Worm (Caenorhabditis elegans) whole organism, young adult: ENCODE measurements around the gene M116.5.

Experiments used
- B0035.1 ChIP-seq: sonication (generic microtip); optimal IDR thresholded peaks from 2 replicates; lab custom pipeline; 2016; ENCODE audit warnings: missing genetic modification characterization, mild to moderate bottlenecking, missing compliant biosample characterization, missing genotype, missing genetic modification reagents
- C06A6.2 ChIP-seq: fragments of 200-800 bp; sonication (Bioruptor generic); conservative IDR thresholded peaks from 2 replicates; pipeline ENCODE4 v1.3.6; 2022; ENCODE audit warnings: missing genetic modification characterization, missing compliant biosample characterization
- F10E7.11 ChIP-seq: sonication (generic microtip); optimal IDR thresholded peaks from 2 replicates; lab custom pipeline; 2017; ENCODE audit warnings: mild to moderate bottlenecking, missing genetic modification characterization, moderate library complexity, missing compliant biosample characterization
- F22D6.2 ChIP-seq: sonication (generic microtip); optimal IDR thresholded peaks from 2 replicates; lab custom pipeline; 2016; ENCODE audit warnings: mild to moderate bottlenecking, missing genetic modification characterization, missing compliant biosample characterization
- T07F8.4 ChIP-seq: sonication (generic microtip); optimal IDR thresholded peaks from 2 replicates; lab custom pipeline; 2016; ENCODE audit warnings: mild to moderate bottlenecking, missing genetic modification characterization, moderate library complexity, missing compliant biosample characterization
- Y67H2A.10 ChIP-seq: fragments of 200-800 bp; sonication (Bioruptor generic); conservative IDR thresholded peaks from 2 replicates; pipeline ENCODE4 v1.3.6; 2022; ENCODE audit warnings: missing genetic modification reagents, missing genetic modification characterization, missing compliant biosample characterization
- ZK185.1 ChIP-seq: sonication (generic microtip); optimal IDR thresholded peaks from 2 replicates; lab custom pipeline; 2016; ENCODE audit warnings: mild to moderate bottlenecking, missing genetic modification characterization, missing compliant biosample characterization; ENCODE audit not compliant: poor library complexity, severe bottlenecking
- ama-1 ChIP-seq, 3 experiments: fragments of 150-350 bp in 1 of 3; sonication (generic microtip) in 2 of 3; optimal IDR thresholded peaks; 2 replicates each; lab custom pipeline; 2014 to 2018; ENCODE audit warnings: missing biosample characterization in 2 of 3, missing genetic modification characterization in 2 of 3, missing genetic modification reagents in 2 of 3
- attf-3 ChIP-seq: fragments of 200-800 bp; sonication (Bioruptor generic); conservative IDR thresholded peaks from 2 replicates; pipeline ENCODE4 v1.3.6; 2022; ENCODE audit warnings: missing genetic modification reagents, missing genetic modification characterization, missing compliant biosample characterization
- attf-5 ChIP-seq: fragments of 200-800 bp; sonication (Bioruptor generic); optimal IDR thresholded peaks from 2 replicates; lab custom pipeline; 2018; ENCODE audit warnings: mild to moderate bottlenecking, missing genetic modification characterization, missing compliant biosample characterization
- bed-1 ChIP-seq: fragments of 200-800 bp; sonication (Bioruptor generic); IDR thresholded peaks from 2 replicates; pipeline ENCODE4 v1.3.6; 2022; ENCODE audit warnings: missing genetic modification reagents, missing genetic modification characterization, missing compliant biosample characterization
- bed-2 ChIP-seq: fragments of 200-800 bp; sonication (Bioruptor generic); IDR thresholded peaks from 2 replicates; pipeline ENCODE4 v1.3.6; 2022; ENCODE audit warnings: missing genetic modification reagents, missing genetic modification characterization, missing compliant biosample characterization
- ccch-3 ChIP-seq: fragments of 200-800 bp; sonication (Bioruptor generic); optimal IDR thresholded peaks from 2 replicates; lab custom pipeline; 2018; ENCODE audit warnings: mild to moderate bottlenecking, missing genetic modification characterization, missing compliant biosample characterization
- cebp-1 ChIP-seq, 2 experiments: fragments of 200-800 bp in 1 of 2; sonication (Bioruptor generic) in 1 of 2; sonication (generic microtip) in 1 of 2; IDR thresholded peaks in 1 of 2; optimal IDR thresholded peaks in 1 of 2; 2 replicates each; pipeline versions ENCODE4 v1.3.6 to Lab custom; 2017 to 2022; ENCODE audit warnings: missing compliant biosample characterization in 2 of 2, missing genetic modification characterization in 2 of 2, mild to moderate bottlenecking in 1 of 2, missing genetic modification reagents in 1 of 2, moderate library complexity in 1 of 2
- efl-1 ChIP-seq: fragments of 150-350 bp; optimal IDR thresholded peaks from 2 replicates; lab custom pipeline; 2014; ENCODE audit warnings: missing biosample characterization, missing genetic modification reagents, missing genetic modification characterization
- egl-18 ChIP-seq: fragments of 200-800 bp; sonication (Bioruptor generic); IDR thresholded peaks from 2 replicates; pipeline ENCODE4 v1.3.6; 2022; ENCODE audit warnings: missing genetic modification reagents, missing genetic modification characterization, missing compliant biosample characterization
- him-1 ChIP-seq: sonication (generic microtip); optimal IDR thresholded peaks from 2 replicates; lab custom pipeline; 2016; ENCODE audit warnings: missing genotype, missing genetic modification reagents, missing genetic modification characterization, missing compliant biosample characterization
- hsf-1 ChIP-seq: fragments of 200-800 bp; sonication (Bioruptor generic); IDR thresholded peaks from 2 replicates; pipeline ENCODE4 v1.3.6; 2022; ENCODE audit warnings: missing genetic modification reagents, missing genetic modification characterization, missing compliant biosample characterization
- lin-40 ChIP-seq: sonication (generic microtip); optimal IDR thresholded peaks from 2 replicates; lab custom pipeline; 2016; ENCODE audit warnings: missing genetic modification characterization, mild to moderate bottlenecking, missing compliant biosample characterization, missing genotype, missing genetic modification reagents
- lin-54 ChIP-seq: fragments of 200-800 bp; sonication (Bioruptor generic); optimal IDR thresholded peaks from 2 replicates; lab custom pipeline; 2018; ENCODE audit warnings: mild to moderate bottlenecking, missing genetic modification characterization, missing compliant biosample characterization
- lir-1 ChIP-seq: fragments of 200-800 bp; sonication (Bioruptor generic); conservative IDR thresholded peaks from 2 replicates; pipeline ENCODE4 v1.3.6; 2022; ENCODE audit warnings: missing genetic modification reagents, missing genetic modification characterization, missing compliant biosample characterization
- lsl-1 ChIP-seq: fragments of 200-800 bp; sonication (Bioruptor generic); optimal IDR thresholded peaks from 2 replicates; lab custom pipeline; 2018; ENCODE audit warnings: mild to moderate bottlenecking, missing genetic modification characterization, moderate library complexity, missing compliant biosample characterization
- lsy-27 ChIP-seq: sonication (generic microtip); optimal IDR thresholded peaks from 2 replicates; lab custom pipeline; 2017; ENCODE audit warnings: missing genetic modification characterization, mild to moderate bottlenecking, missing compliant biosample characterization, antibody characterized with exemption, missing genotype, borderline replicate concordance; ENCODE audit not compliant: insufficient read depth
- madf-6 ChIP-seq: fragments of 200-800 bp; sonication (Bioruptor generic); IDR thresholded peaks from 2 replicates; pipeline ENCODE4 v1.3.6; 2022; ENCODE audit warnings: missing genetic modification reagents, missing genetic modification characterization, missing compliant biosample characterization
- mel-28 ChIP-seq: sonication (generic microtip); optimal IDR thresholded peaks from 2 replicates; lab custom pipeline; 2016; ENCODE audit warnings: borderline replicate concordance, mild to moderate bottlenecking, missing genetic modification characterization, missing compliant biosample characterization
- mes-4 ChIP-seq: sonication (generic microtip); optimal IDR thresholded peaks from 2 replicates; lab custom pipeline; 2016; ENCODE audit warnings: missing genotype, missing genetic modification characterization, missing compliant biosample characterization
- mxl-1 ChIP-seq: sonication (generic microtip); optimal IDR thresholded peaks from 2 replicates; lab custom pipeline; 2016; ENCODE audit warnings: missing genetic modification characterization, missing compliant biosample characterization
- nhr-27 ChIP-seq: fragments of 200-800 bp; sonication (Bioruptor generic); optimal IDR thresholded peaks from 2 replicates; lab custom pipeline; 2018; ENCODE audit warnings: mild to moderate bottlenecking, missing genetic modification characterization, moderate library complexity, missing compliant biosample characterization
- nhr-80 ChIP-seq: sonication (generic microtip); optimal IDR thresholded peaks from 2 replicates; lab custom pipeline; 2016; ENCODE audit warnings: missing genetic modification characterization, missing compliant biosample characterization
- rec-8 ChIP-seq, 2 experiments: sonication (generic microtip); optimal IDR thresholded peaks; 2 replicates each; lab custom pipeline; 2016; ENCODE audit warnings: mild to moderate bottlenecking in 2 of 2, missing genetic modification characterization in 2 of 2, missing genetic modification reagents in 2 of 2, missing genotype in 2 of 2, missing biosample characterization in 1 of 2, missing compliant biosample characterization in 1 of 2, moderate library complexity in 1 of 2
- repo-1 ChIP-seq: sonication (generic microtip); optimal IDR thresholded peaks from 2 replicates; lab custom pipeline; 2017; ENCODE audit warnings: mild to moderate bottlenecking, missing genetic modification characterization, missing compliant biosample characterization
- sea-2 ChIP-seq: fragments of 200-800 bp; sonication (Bioruptor generic); IDR thresholded peaks from 2 replicates; pipeline ENCODE4 v1.3.6; 2022; ENCODE audit warnings: missing genetic modification characterization, missing compliant biosample characterization
- unc-130 ChIP-seq: sonication (generic microtip); optimal IDR thresholded peaks from 2 replicates; lab custom pipeline; 2016; ENCODE audit warnings: missing genetic modification reagents, missing genetic modification characterization, missing compliant biosample characterization
- xnd-1 ChIP-seq: sonication (generic microtip); optimal IDR thresholded peaks from 2 replicates; lab custom pipeline; 2016; ENCODE audit warnings: missing genotype, missing genetic modification reagents, missing genetic modification characterization, missing compliant biosample characterization
- zfh-2 ChIP-seq: fragments of 200-800 bp; sonication (Bioruptor generic); conservative IDR thresholded peaks from 2 replicates; pipeline ENCODE4 v1.3.6; 2022; ENCODE audit warnings: missing genetic modification reagents, missing genetic modification characterization, missing compliant biosample characterization
- ztf-25 ChIP-seq: fragments of 200-800 bp; sonication (Bioruptor generic); IDR thresholded peaks from 2 replicates; pipeline ENCODE4 v1.3.6; 2022; ENCODE audit warnings: missing genetic modification reagents, missing genetic modification characterization, missing compliant biosample characterization

Gene M116.5

DNA sequence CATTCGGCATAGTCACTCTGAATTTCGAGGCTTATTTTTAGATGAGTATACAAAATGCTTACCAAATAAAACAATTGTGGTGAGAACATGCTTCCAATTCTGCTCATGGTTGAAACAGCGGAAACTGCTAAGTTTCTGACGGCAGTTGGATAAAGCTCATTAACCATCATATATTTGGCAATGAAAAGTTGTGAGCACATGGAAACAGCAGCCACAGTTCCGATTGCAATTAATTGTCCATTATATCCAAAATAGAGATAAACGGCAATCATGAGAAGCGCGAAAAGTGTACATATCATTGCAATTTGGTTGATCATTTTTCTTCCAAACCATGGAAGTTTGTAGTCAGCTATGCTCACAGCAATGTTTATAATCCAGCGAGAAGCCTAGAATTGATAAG, 40.3 kb upstream of the M116.5 start:
- no peak for TF ChIP-seq lsl-1 (GFP tag; lab: Kevin White, UChicago)
- TF ChIP-seq lir-1, result no peak
- TF ChIP-seq Y67H2A.10 (GFP tag; lab: Robert Waterston, UW), result no peak
- no peak for TF ChIP-seq T07F8.4
- TF ChIP-seq efl-1 (GFP tag; lab: Kevin White, UChicago), result no peak
- no peak for TF ChIP-seq F22D6.2 (tag; lab: Kevin White, UChicago)
- no peak for TF ChIP-seq xnd-1 (tag; lab: Kevin White, UChicago)
- no peak for TF ChIP-seq ztf-25 (GFP tag; lab: Robert Waterston, UW)
- no peak for TF ChIP-seq bed-1
- TF ChIP-seq unc-130 (GFP tag; lab: Kevin White, UChicago), result no peak
- no peak for TF ChIP-seq mes-4 (tag; lab: Kevin White, UChicago)
- TF ChIP-seq B0035.1 (tag; lab: Kevin White, UChicago), result no peak
- TF ChIP-seq lin-40 (tag; lab: Kevin White, UChicago), result no peak
- no peak for TF ChIP-seq mxl-1 (tag; lab: Kevin White, UChicago)
- no peak for TF ChIP-seq him-1 (tag; lab: Kevin White, UChicago)
- no peak for TF ChIP-seq madf-6 (GFP tag; lab: Robert Waterston, UW)
- no peak for TF ChIP-seq rec-8 (tag; optimal IDR thresholded peaks at IDR 0.05; lab: Kevin White, UChicago)
- no peak for TF ChIP-seq cebp-1 (GFP tag; IDR thresholded peaks at IDR 0.05; lab: Robert Waterston, UW)
- TF ChIP-seq cebp-1 (tag; optimal IDR thresholded peaks at IDR 0.05; lab: Kevin White, UChicago), result no peak
- TF ChIP-seq F10E7.11, result no peak

ce11 chrIV:8460208-8460607, 39.3 kb upstream of the M116.5 start, which contains the start of gene ant-1.4:
TSS of gene ant-1.4 (minus strand) at chrIV:8460308.
- TF ChIP-seq attf-5 (GFP tag; lab: Kevin White, UChicago) (no peak), egl-18 (no peak), T07F8.4 (no peak), nhr-27 (no peak), bed-2 (no peak), ccch-3 (GFP tag; lab: Kevin White, UChicago) (no peak), ZK185.1 (tag; lab: Kevin White, UChicago) (no peak), lsy-27 (tag; lab: Kevin White, UChicago) (no peak), mel-28 (tag; lab: Kevin White, UChicago) (no peak), Y67H2A.10 (GFP tag; lab: Robert Waterston, UW) (no peak), sea-2 (GFP tag; lab: Robert Waterston, UW) (no peak), repo-1 (tag; lab: Kevin White, UChicago) (no peak), C06A6.2 (GFP tag; lab: Robert Waterston, UW) (no peak), ama-1 (optimal IDR thresholded peaks at IDR 0.05; lab: Kevin White, UChicago) (no peak), ama-1 (GFP tag; optimal IDR thresholded peaks at IDR 0.05; lab: Kevin White, UChicago) (no peak), F10E7.11 (no peak)

ce11 chrIV:8456899-8457298, 36.0 kb upstream of the M116.5 start, which contains the start of gene syx-4:
TSS of gene syx-4 (plus strand) at chrIV:8457280.
- TF ChIP-seq hsf-1 (GFP tag; lab: Robert Waterston, UW) (no peak), lsl-1 (GFP tag; lab: Kevin White, UChicago) (peak; percentile 25), attf-3 (GFP tag; lab: Robert Waterston, UW) (peak; percentile 82)

- TF ChIP-seq zfh-2 (GFP tag; lab: Robert Waterston, UW) (no peak), nhr-80 (peak; percentile 3), lin-54 (GFP tag; lab: Kevin White, UChicago) (no peak)
Observed at ce11 chrIV:8454076-8454475, 33.2 kb upstream of the M116.5 start.
